Worm (Caenorhabditis elegans): Measurements from ENCODE around the gene natb-1.

natb-1 gene

DNA sequence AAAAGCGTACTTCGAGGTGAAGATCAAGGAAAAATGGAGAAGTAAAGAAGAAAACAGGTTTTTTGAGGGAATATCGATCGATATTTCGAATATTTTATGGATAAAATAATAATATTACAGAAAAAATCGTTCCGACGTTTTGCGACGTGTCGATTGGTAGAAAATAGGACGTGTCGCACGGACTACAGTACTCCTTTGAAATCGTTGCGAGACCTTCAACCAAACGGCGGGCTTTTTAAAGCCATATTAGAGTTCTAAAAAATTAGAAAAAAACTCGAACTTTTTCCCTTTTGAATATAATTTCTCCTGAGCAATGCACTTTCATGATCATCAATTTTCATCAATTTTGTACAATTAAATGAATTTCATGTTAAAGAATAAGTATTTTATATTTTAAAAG is 26.9 kb upstream of the natb-1 start, which contains the start of gene Y97E10AR.4:
Gene Y97E10AR.4, minus strand, starts transcription at position 131 of the 400 bp plus-strand sequence.
- no peak for TF ChIP-seq unc-39 (tag; optimal IDR thresholded peaks at IDR 0.05)
- TF ChIP-seq peb-1 (tag; optimal IDR thresholded peaks at IDR 0.05): no peak
- no peak for TF ChIP-seq elt-1 (tag; optimal IDR thresholded peaks at IDR 0.05)
- no peak for TF ChIP-seq ceh-82 (tag; optimal IDR thresholded peaks at IDR 0.05)
- no peak for TF ChIP-seq nhr-23 (tag; optimal IDR thresholded peaks at IDR 0.05)
- no peak for TF ChIP-seq nhr-77 (tag; optimal IDR thresholded peaks at IDR 0.05)
- no peak for TF ChIP-seq nhr-21 (tag; optimal IDR thresholded peaks at IDR 0.05)
- TF ChIP-seq unc-55 (GFP tag; optimal IDR thresholded peaks at IDR 0.05): no peak
- TF ChIP-seq lsy-2 (tag; optimal IDR thresholded peaks at IDR 0.05): no peak

DNA sequence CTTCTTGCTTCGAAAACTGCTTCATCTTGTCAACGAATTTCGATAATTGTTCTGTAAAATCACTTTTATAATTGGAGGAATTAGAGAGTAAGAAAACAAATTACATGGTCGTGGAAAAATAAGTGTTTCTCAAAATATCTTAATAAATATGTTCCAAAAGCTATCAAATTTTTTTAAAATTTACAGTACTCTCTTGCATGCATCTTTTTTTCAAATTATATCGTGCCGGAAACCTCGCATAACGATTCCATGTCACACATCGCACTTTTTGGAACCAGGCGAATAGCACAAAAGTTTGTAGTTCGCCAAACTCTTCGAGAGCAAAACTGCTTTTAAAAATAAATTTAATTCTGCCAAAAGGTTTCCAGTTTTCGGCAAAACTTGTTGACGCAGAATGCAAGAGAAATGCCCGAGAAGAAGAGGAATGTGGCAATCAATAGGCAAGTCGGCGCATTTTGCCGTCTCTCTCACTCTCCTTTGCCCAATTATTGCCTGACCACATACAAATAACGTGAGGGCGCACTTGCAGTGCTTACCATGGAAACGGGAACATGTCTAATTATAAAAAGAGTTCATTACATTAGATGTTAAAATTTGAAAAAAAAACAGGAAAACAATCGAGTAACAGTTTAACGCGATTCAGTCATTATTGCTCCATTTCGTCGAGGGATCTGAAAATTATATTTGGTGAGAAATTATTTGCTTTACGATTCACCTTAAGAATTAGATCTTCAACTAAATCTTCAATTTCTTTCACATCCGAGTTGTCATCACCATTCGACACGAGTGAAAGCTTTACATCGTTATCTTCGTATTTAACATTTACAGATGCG is 24.4 kb upstream of the natb-1 start, which contains the start of gene Y97E10AR.3:
Gene Y97E10AR.3, minus strand, starts transcription at position 51 of the 833 bp plus-strand sequence.
- TF ChIP-seq mab-5 (tag; optimal IDR thresholded peaks at IDR 0.05) (no peak), ztf-4 (tag; optimal IDR thresholded peaks at IDR 0.05) (no peak), nhr-23 (tag; optimal IDR thresholded peaks at IDR 0.05) (no peak), ZK546.5 (tag; optimal IDR thresholded peaks at IDR 0.05) (no peak), unc-39 (tag; optimal IDR thresholded peaks at IDR 0.05) (no peak), skn-1 (tag; optimal IDR thresholded peaks at IDR 0.05) (no peak), C34F6.9 (tag; optimal IDR thresholded peaks at IDR 0.05) (peak; percentile 53), dmd-4 (tag; optimal IDR thresholded peaks at IDR 0.05) (no peak)

DNA sequence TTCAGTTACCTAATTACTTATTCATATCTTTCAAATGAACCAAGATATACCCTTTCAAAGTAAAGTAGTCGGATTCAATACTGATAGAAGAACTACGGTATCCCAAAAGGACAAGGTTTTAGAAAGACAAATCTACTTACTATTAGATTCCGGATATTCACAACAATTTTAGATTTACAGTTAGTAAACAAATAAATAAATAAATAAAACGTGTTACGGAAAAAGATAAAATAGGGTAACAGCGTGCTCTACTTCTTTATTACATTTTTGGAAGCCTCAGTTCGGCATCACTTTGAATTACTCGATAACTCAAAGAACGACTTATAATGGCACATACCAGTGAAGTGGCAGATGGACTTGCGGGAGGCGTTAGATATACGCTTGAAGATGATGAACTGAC is 21.8 kb upstream of the natb-1 start, which contains the start of gene Y97E10AR.8:
Gene Y97E10AR.8, plus strand, starts transcription at position 301 of the 400 bp plus-strand sequence.
- TF ChIP-seq ztf-1 (GFP tag; conservative IDR thresholded peaks at IDR 0.05): no peak
- TF ChIP-seq elt-3 (tag; optimal IDR thresholded peaks at IDR 0.05): no peak
- no peak for TF ChIP-seq aly-2 (tag; optimal IDR thresholded peaks at IDR 0.05)
- no peak for TF ChIP-seq peb-1 (tag; optimal IDR thresholded peaks at IDR 0.05)
- no peak for TF ChIP-seq unc-62 (GFP tag; optimal IDR thresholded peaks at IDR 0.05)

DNA sequence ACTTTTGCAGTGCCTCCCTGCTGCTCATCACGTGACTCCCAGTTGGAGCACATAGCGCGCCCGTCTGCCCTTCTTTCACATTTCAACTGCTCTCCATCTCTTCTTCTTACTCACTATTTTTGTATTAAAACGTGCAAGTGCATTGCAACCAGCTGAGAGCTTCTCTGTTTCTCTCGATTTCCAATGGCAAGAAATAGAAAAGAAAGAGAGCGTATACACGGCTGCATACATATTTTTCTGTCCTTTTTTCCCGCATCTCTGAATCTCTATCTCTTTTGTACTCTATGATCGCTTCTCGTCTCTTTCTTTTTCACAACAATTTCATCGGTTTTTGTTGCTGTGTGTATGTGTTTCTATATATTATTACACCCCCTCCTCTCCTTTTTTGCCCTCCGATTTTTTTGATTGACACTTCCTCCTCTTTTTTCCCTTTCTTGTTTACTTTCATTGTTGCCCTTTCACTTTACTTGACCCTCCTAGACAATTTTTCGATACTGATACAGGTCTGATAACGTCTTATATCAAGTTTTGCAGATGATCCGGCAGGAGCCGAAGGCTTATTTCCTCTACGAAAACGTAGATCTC is 17.8 kb upstream of the natb-1 start, which contains the start of gene Y97E10AR.1:
Gene Y97E10AR.1, plus strand, starts transcription at position 535 of the 585 bp plus-strand sequence.
- TF ChIP-seq ceh-82 (tag; optimal IDR thresholded peaks at IDR 0.05) (no peak), zag-1 (tag; optimal IDR thresholded peaks at IDR 0.05) (peak; percentile 79), lsy-2 (tag; optimal IDR thresholded peaks at IDR 0.05) (peak; percentile 33 to 84), F13H6.1 (tag; optimal IDR thresholded peaks at IDR 0.05) (peak; percentile 93), ztf-4 (tag; optimal IDR thresholded peaks at IDR 0.05) (peak; percentile 60), ztf-11 (tag; optimal IDR thresholded peaks at IDR 0.05) (no peak), nhr-129 (tag; optimal IDR thresholded peaks at IDR 0.05) (peak; percentile 89), lin-11 (tag; optimal IDR thresholded peaks at IDR 0.05) (peak; percentile 4), egl-27 (tag; optimal IDR thresholded peaks at IDR 0.05) (peak; percentile 73), alr-1 (tag; optimal IDR thresholded peaks at IDR 0.05) (no peak), lin-13 (GFP tag; optimal IDR thresholded peaks at IDR 0.05) (peak; percentile 46), ama-1 (optimal IDR thresholded peaks at IDR 0.05) (no peak), aly-2 (tag; optimal IDR thresholded peaks at IDR 0.05) (no peak), elt-3 (tag; optimal IDR thresholded peaks at IDR 0.05) (no peak), dmd-4 (tag; optimal IDR thresholded peaks at IDR 0.05) (no peak), ZK546.5 (tag; optimal IDR thresholded peaks at IDR 0.05) (no peak), mab-5 (tag; optimal IDR thresholded peaks at IDR 0.05) (peak; percentile 73), nhr-237 (tag; optimal IDR thresholded peaks at IDR 0.05) (no peak), lin-39 (tag; optimal IDR thresholded peaks at IDR 0.05) (no peak), R02D3.7 (tag; optimal IDR thresholded peaks at IDR 0.05) (no peak), sem-4 (tag; optimal IDR thresholded peaks at IDR 0.05) (peak; percentile 31), nhr-77 (tag; optimal IDR thresholded peaks at IDR 0.05) (no peak), fos-1 (tag; optimal IDR thresholded peaks at IDR 0.05) (peak; percentile 94), sma-3 (GFP tag; optimal IDR thresholded peaks at IDR 0.05) (peak; percentile 29), nhr-21 (tag; optimal IDR thresholded peaks at IDR 0.05) (no peak), Y55F3AM.14 (GFP tag; optimal IDR thresholded peaks at IDR 0.05) (peak; percentile 94), unc-55 (GFP tag; optimal IDR thresholded peaks at IDR 0.05) (peak; percentile 96), C34F6.9 (tag; optimal IDR thresholded peaks at IDR 0.05) (peak; percentile 98), gmeb-1 (tag; optimal IDR thresholded peaks at IDR 0.05) (no peak), blmp-1 (tag; optimal IDR thresholded peaks at IDR 0.05; ENCODE audit: insufficient read depth) (peak; percentile 92), mbf-1 (tag; optimal IDR thresholded peaks at IDR 0.05) (no peak), sma-9 (GFP tag; optimal IDR thresholded peaks at IDR 0.05) (peak; percentile 93), sma-9 (tag; optimal IDR thresholded peaks at IDR 0.05) (no peak), nhr-6 (tag; optimal IDR thresholded peaks at IDR 0.05) (peak; percentile 65), ceh-16 (tag; optimal IDR thresholded peaks at IDR 0.05) (no peak), mdl-1 (tag; optimal IDR thresholded peaks at IDR 0.05) (peak in 1 of 2 experiments; percentile 86), unc-62 (GFP tag; optimal IDR thresholded peaks at IDR 0.05) (no peak), snpc-4 (tag; optimal IDR thresholded peaks at IDR 0.05) (peak; percentile 71), skn-1 (tag; optimal IDR thresholded peaks at IDR 0.05) (peak; percentile 15)

Measured in whole organism, L2 larva.